Fruit fly (Drosophila melanogaster): ENCODE results near the gene CG14572.

CG14572 gene

dm6 chr3L:21728616-21729047 lies 12.7 kb upstream of the CG14572 start, which contains the start of the genes CG11247 and Polr2H (continued):
- peak; percentile 84 for TF ChIP-seq rib (GFP tag; IDR thresholded peaks at IDR 0.05)
- peak; percentile 97 for TF ChIP-seq CG9932 (GFP tag; IDR thresholded peaks at IDR 0.05)
- TF ChIP-seq gsb-n (tag; optimal IDR thresholded peaks at IDR 0.05) = peak; percentile 72
- peak; percentile 96 for TF ChIP-seq jumu (GFP tag; optimal IDR thresholded peaks at IDR 0.05)
- TF ChIP-seq stc (GFP tag; IDR thresholded peaks at IDR 0.05) = peak; percentile 80
- peak; percentile 86 for TF ChIP-seq B-H1 (GFP tag; IDR thresholded peaks at IDR 0.05)
- peak; percentile 95 for TF ChIP-seq CG3847 (GFP tag; IDR thresholded peaks at IDR 0.05)
- TF ChIP-seq Adf1 (GFP tag; IDR thresholded peaks at IDR 0.05) = peak; percentile 67
- TF ChIP-seq NFAT (GFP tag; IDR thresholded peaks at IDR 0.05) = peak; percentile 91
- no peak for TF ChIP-seq CG6813 (GFP tag; optimal IDR thresholded peaks at IDR 0.05)
- peak; percentile 92 for TF ChIP-seq tgo (GFP tag; IDR thresholded peaks at IDR 0.05)
- TF ChIP-seq nerfin-1 (tag; optimal IDR thresholded peaks at IDR 0.05) = peak; percentile 78
- TF ChIP-seq CG8924 (tag; optimal IDR thresholded peaks at IDR 0.05) = peak; percentile 83
- peak; percentile 57 for TF ChIP-seq CG8359 (GFP tag; optimal IDR thresholded peaks at IDR 0.05; ENCODE audit: borderline replicate concordance)
- peak; percentile 85 for TF ChIP-seq Atf6 (GFP tag; IDR thresholded peaks at IDR 0.05)
- TF ChIP-seq prd (optimal IDR thresholded peaks at IDR 0.05) = no peak
- TF ChIP-seq prd (GFP tag; IDR thresholded peaks at IDR 0.05) = peak; percentile 97
- peak; percentile 84 for TF ChIP-seq CG3065 (GFP tag; optimal IDR thresholded peaks at IDR 0.05)
- peak; percentile 94 for TF ChIP-seq CG12769 (tag; optimal IDR thresholded peaks at IDR 0.05)
- TF ChIP-seq ewg (GFP tag; optimal IDR thresholded peaks at IDR 0.05) = peak; percentile 92
- TF ChIP-seq CG31388 (GFP tag; optimal IDR thresholded peaks at IDR 0.05) = peak; percentile 71
- TF ChIP-seq zfh1 (GFP tag; IDR thresholded peaks at IDR 0.05) = peak; percentile 92
- TF ChIP-seq CG8290 (GFP tag; optimal IDR thresholded peaks at IDR 0.05) = peak; percentile 87
- peak; percentile 51 to 94 for TF ChIP-seq CG8290 (tag; optimal IDR thresholded peaks at IDR 0.05)
- TF ChIP-seq insv (GFP tag; optimal IDR thresholded peaks at IDR 0.05) = peak in 1 of 2 experiments; percentile 47
- peak; percentile 93 for TF ChIP-seq ttk (GFP tag; IDR thresholded peaks at IDR 0.05)
- TF ChIP-seq CG10431 (GFP tag; optimal IDR thresholded peaks at IDR 0.05) = peak; percentile 41
- peak; percentile 91 for TF ChIP-seq gro (GFP tag; optimal IDR thresholded peaks at IDR 0.05)
- peak; percentile 79 for TF ChIP-seq CG1233 (GFP tag; optimal IDR thresholded peaks at IDR 0.05)
- peak; percentile 89 for TF ChIP-seq trem (tag; optimal IDR thresholded peaks at IDR 0.05)
- TF ChIP-seq corto (GFP tag; optimal IDR thresholded peaks at IDR 0.05) = no peak
- peak; percentile 86 for TF ChIP-seq CG17328 (GFP tag; IDR thresholded peaks at IDR 0.05)
- TF ChIP-seq hth (optimal IDR thresholded peaks at IDR 0.05) = no peak
- TF ChIP-seq crp (GFP tag; optimal IDR thresholded peaks at IDR 0.05) = peak in 1 of 2 experiments; percentile 66
- peak; percentile 72 for TF ChIP-seq NK7.1 (GFP tag; optimal IDR thresholded peaks at IDR 0.05)
- TF ChIP-seq disco-r (GFP tag; optimal IDR thresholded peaks at IDR 0.05) = peak; percentile 72
- no peak for TF ChIP-seq ash1 (GFP tag; optimal IDR thresholded peaks at IDR 0.05)
- no peak for TF ChIP-seq MTF-1 (GFP tag; optimal IDR thresholded peaks at IDR 0.05; ENCODE audit: borderline replicate concordance)
- peak; percentile 60 for TF ChIP-seq CG7271 (tag; optimal IDR thresholded peaks at IDR 0.05)
- peak; percentile 97 for TF ChIP-seq sisA (GFP tag; IDR thresholded peaks at IDR 0.05)
- TF ChIP-seq dysf (GFP tag; IDR thresholded peaks at IDR 0.05) = peak; percentile 94
- peak; percentile 84 for TF ChIP-seq crc (GFP tag; optimal IDR thresholded peaks at IDR 0.05)
- TF ChIP-seq CG7372 (GFP tag; IDR thresholded peaks at IDR 0.05) = peak; percentile 93
- peak; percentile 88 for TF ChIP-seq ara (GFP tag; IDR thresholded peaks at IDR 0.05)
- peak; percentile 96 for TF ChIP-seq Gug (GFP tag; IDR thresholded peaks at IDR 0.05)
- TF ChIP-seq fu2 (GFP tag; optimal IDR thresholded peaks at IDR 0.05) = peak; percentile 95
- TF ChIP-seq Atf-2 (GFP tag; optimal IDR thresholded peaks at IDR 0.05) = peak; percentile 90
- peak; percentile 97 for TF ChIP-seq Abd-B (GFP tag; optimal IDR thresholded peaks at IDR 0.05)
- peak; percentile 81 for TF ChIP-seq CG11398 (GFP tag; optimal IDR thresholded peaks at IDR 0.05)
- TF ChIP-seq Bteb2 (GFP tag; optimal IDR thresholded peaks at IDR 0.05) = peak; percentile 80
- peak; percentile 78 for TF ChIP-seq CG3838 (GFP tag; optimal IDR thresholded peaks at IDR 0.05)
- peak; percentile 55 for TF ChIP-seq CG7928 (GFP tag; optimal IDR thresholded peaks at IDR 0.05)
